Worm (Caenorhabditis elegans) whole organism, L1 larva: ENCODE results near the gene let-805.

Experiments
- C04F5.9 ChIP-seq: sonication (generic microtip); optimal IDR thresholded peaks from 2 replicates; lab custom pipeline; 2016; ENCODE audit warnings: missing genetic modification characterization, missing compliant biosample characterization
- C16A3.4 ChIP-seq: fragments of 150-350 bp; optimal IDR thresholded peaks from 2 replicates; lab custom pipeline; 2014; ENCODE audit warnings: missing biosample characterization, missing genetic modification characterization
- F16B12.6 ChIP-seq: fragments of 150-350 bp; optimal IDR thresholded peaks from 2 replicates; lab custom pipeline; 2014; ENCODE audit warnings: missing biosample characterization, missing genetic modification characterization
- blmp-1 ChIP-seq: fragments of 150-350 bp; optimal IDR thresholded peaks from 2 replicates; lab custom pipeline; 2014; ENCODE audit warnings: missing biosample characterization, missing genetic modification characterization
- ceh-63 ChIP-seq: fragments of 200-800 bp; sonication (Bioruptor generic); optimal IDR thresholded peaks from 2 replicates; lab custom pipeline; 2018; ENCODE audit warnings: mild to moderate bottlenecking, missing genetic modification characterization, missing compliant biosample characterization
- ceh-8 ChIP-seq: fragments of 200-800 bp; sonication (Bioruptor generic); optimal IDR thresholded peaks from 2 replicates; lab custom pipeline; 2018; ENCODE audit warnings: mild to moderate bottlenecking, missing genetic modification characterization, moderate library complexity, missing compliant biosample characterization
- ceh-82 ChIP-seq, 3 experiments: fragments of 150-350 bp in 1 of 3; sonication (generic microtip) in 2 of 3; optimal IDR thresholded peaks; 2 replicates each; lab custom pipeline; 2014 to 2017; ENCODE audit warnings: missing biosample characterization in 3 of 3, missing genetic modification characterization in 3 of 3
- dpl-1 ChIP-seq, 3 experiments: fragments of 150-350 bp in 2 of 3; sonication (generic microtip) in 1 of 3; optimal IDR thresholded peaks; 2 replicates each; lab custom pipeline; 2014 to 2017; ENCODE audit warnings: missing biosample characterization in 3 of 3, missing genetic modification characterization in 3 of 3, missing genetic modification reagents in 3 of 3
- dsc-1 ChIP-seq: sonication (generic microtip); optimal IDR thresholded peaks from 2 replicates; lab custom pipeline; 2016; ENCODE audit warnings: mild to moderate bottlenecking, missing genetic modification characterization, missing compliant biosample characterization
- efl-1 ChIP-seq, 4 experiments: fragments of 150-350 bp; optimal IDR thresholded peaks in 3 of 4; peaks in 1 of 4; 1 replicate in 1 of 4; 2 replicates in 3 of 4; lab custom pipeline; 2014; ENCODE audit warnings: missing biosample characterization in 2 of 4, missing genetic modification characterization in 2 of 4, missing genetic modification reagents in 2 of 4
- egl-27 ChIP-seq, 2 experiments: fragments of 150-350 bp in 1 of 2; sonication (generic microtip); optimal IDR thresholded peaks; 3 replicates each; lab custom pipeline; 2017 to 2018; ENCODE audit warnings: missing biosample characterization in 2 of 2, missing genetic modification characterization in 2 of 2, missing genetic modification reagents in 2 of 2
- elt-2 ChIP-seq: sonication (generic microtip); optimal IDR thresholded peaks from 2 replicates; lab custom pipeline; 2016; ENCODE audit warnings: missing genetic modification characterization, mild to moderate bottlenecking, inconsistent platforms, missing compliant biosample characterization, missing genetic modification reagents
- elt-3 ChIP-seq, 6 experiments: fragments of 150-350 bp in 1 of 6; sonication (generic microtip); optimal IDR thresholded peaks; 2 replicates each; lab custom pipeline; 2017 to 2018; ENCODE audit warnings: missing biosample characterization in 6 of 6, missing genetic modification characterization in 6 of 6, inconsistent platforms in 1 of 6
- fos-1 ChIP-seq: fragments of 150-350 bp; optimal IDR thresholded peaks from 2 replicates; lab custom pipeline; 2014; ENCODE audit warnings: missing biosample characterization, missing genetic modification characterization
- hlh-17 ChIP-seq: fragments of 200-800 bp; sonication (Bioruptor generic); optimal IDR thresholded peaks from 2 replicates; lab custom pipeline; 2018; ENCODE audit warnings: missing genetic modification characterization, mild to moderate bottlenecking, missing compliant biosample characterization, moderate library complexity, borderline replicate concordance
- hlh-4 ChIP-seq: sonication (generic microtip); optimal IDR thresholded peaks from 2 replicates; lab custom pipeline; 2016; ENCODE audit warnings: mild to moderate bottlenecking, missing genetic modification characterization, missing compliant biosample characterization
- isw-1 ChIP-seq: fragments of 200-800 bp; sonication (Bioruptor generic); IDR thresholded peaks from 2 replicates; pipeline ENCODE4 v1.3.6; 2022; ENCODE audit warnings: missing genetic modification characterization, missing compliant biosample characterization
- lin-13 ChIP-seq: fragments of 150-350 bp; optimal IDR thresholded peaks from 2 replicates; lab custom pipeline; 2014; ENCODE audit warnings: missing biosample characterization, missing genetic modification reagents, missing genetic modification characterization
- lin-14 ChIP-seq: fragments of 200-800 bp; sonication (Bioruptor generic); optimal IDR thresholded peaks from 2 replicates; lab custom pipeline; 2018; ENCODE audit warnings: mild to moderate bottlenecking, missing genetic modification characterization, moderate library complexity, missing compliant biosample characterization
- lin-15B ChIP-seq: fragments of 150-350 bp; sonication (generic microtip); optimal IDR thresholded peaks from 3 replicates; lab custom pipeline; 2014; ENCODE audit warnings: missing biosample characterization, missing genetic modification characterization
- lin-39 ChIP-seq: fragments of 150-350 bp; optimal IDR thresholded peaks from 2 replicates; lab custom pipeline; 2014; ENCODE audit warnings: missing biosample characterization, missing genetic modification reagents, missing genetic modification characterization
- lsy-2 ChIP-seq, 2 experiments: fragments of 150-350 bp; optimal IDR thresholded peaks; 2 replicates each; lab custom pipeline; 2014; ENCODE audit warnings: missing biosample characterization in 2 of 2, missing genetic modification characterization in 2 of 2
- mab-9 ChIP-seq: fragments of 200-800 bp; sonication (Bioruptor generic); IDR thresholded peaks from 2 replicates; pipeline ENCODE4 v1.3.6; 2022; ENCODE audit warnings: missing genetic modification reagents, missing genetic modification characterization, missing compliant biosample characterization
- mef-2 ChIP-seq: fragments of 150-350 bp; optimal IDR thresholded peaks from 2 replicates; lab custom pipeline; 2014; ENCODE audit warnings: missing biosample characterization, missing genetic modification characterization
- mep-1 ChIP-seq: fragments of 150-350 bp; optimal IDR thresholded peaks from 2 replicates; lab custom pipeline; 2014; ENCODE audit warnings: missing biosample characterization, missing genetic modification characterization
- nhr-19 ChIP-seq: fragments of 200-800 bp; sonication (Bioruptor generic); conservative IDR thresholded peaks from 2 replicates; pipeline ENCODE4 v1.3.6; 2022; ENCODE audit warnings: missing genetic modification characterization, missing compliant biosample characterization
- nhr-20 ChIP-seq: sonication (generic microtip); optimal IDR thresholded peaks from 2 replicates; lab custom pipeline; 2016; ENCODE audit warnings: mild to moderate bottlenecking, missing genetic modification characterization, missing compliant biosample characterization
- nhr-237 ChIP-seq: fragments of 150-350 bp; optimal IDR thresholded peaks from 2 replicates; lab custom pipeline; 2014; ENCODE audit warnings: missing biosample characterization, missing genetic modification characterization
- nhr-47 ChIP-seq: sonication (generic microtip); optimal IDR thresholded peaks from 2 replicates; lab custom pipeline; 2016; ENCODE audit warnings: mild to moderate bottlenecking, missing genetic modification characterization, moderate library complexity, missing compliant biosample characterization
- nhr-71 ChIP-seq: sonication (generic microtip); optimal IDR thresholded peaks from 2 replicates; lab custom pipeline; 2016; ENCODE audit warnings: mild to moderate bottlenecking, missing genetic modification characterization, moderate library complexity, missing compliant biosample characterization
- nhr-76 ChIP-seq: sonication (generic microtip); optimal IDR thresholded peaks from 2 replicates; lab custom pipeline; 2017; ENCODE audit warnings: missing biosample characterization, missing genetic modification characterization
- nhr-77 ChIP-seq: fragments of 150-350 bp; optimal IDR thresholded peaks from 2 replicates; lab custom pipeline; 2014; ENCODE audit warnings: missing biosample characterization, missing genetic modification characterization
- nhr-85 ChIP-seq: sonication (generic microtip); peaks from one replicate; lab custom pipeline; 2016; ENCODE audit warnings: missing genetic modification characterization, inconsistent platforms, missing compliant biosample characterization
- nhr-90 ChIP-seq: sonication (generic microtip); optimal IDR thresholded peaks from 2 replicates; lab custom pipeline; 2016; ENCODE audit warnings: mild to moderate bottlenecking, missing genetic modification characterization, missing compliant biosample characterization; ENCODE audit not compliant: poor library complexity
- snu-23 ChIP-seq: sonication (generic microtip); optimal IDR thresholded peaks from 2 replicates; lab custom pipeline; 2016; ENCODE audit warnings: missing genetic modification characterization, missing compliant biosample characterization
- sox-4 ChIP-seq: sonication (generic microtip); optimal IDR thresholded peaks from 2 replicates; lab custom pipeline; 2016; ENCODE audit warnings: missing genetic modification characterization, missing compliant biosample characterization
- swsn-7 ChIP-seq: sonication (generic microtip); optimal IDR thresholded peaks from 2 replicates; lab custom pipeline; 2016; ENCODE audit warnings: missing genetic modification characterization, missing compliant biosample characterization
- unc-130 ChIP-seq: fragments of 150-350 bp; optimal IDR thresholded peaks from 2 replicates; lab custom pipeline; 2017; ENCODE audit warnings: missing biosample characterization, missing genetic modification characterization, inconsistent platforms
- xbp-1 ChIP-seq: sonication (generic microtip); optimal IDR thresholded peaks from 2 replicates; lab custom pipeline; 2016; ENCODE audit warnings: missing genetic modification characterization, missing compliant biosample characterization
- ztf-4 ChIP-seq: fragments of 150-350 bp; optimal IDR thresholded peaks from 2 replicates; lab custom pipeline; 2014; ENCODE audit warnings: missing biosample characterization, missing genetic modification characterization

let-805 gene

DNA sequence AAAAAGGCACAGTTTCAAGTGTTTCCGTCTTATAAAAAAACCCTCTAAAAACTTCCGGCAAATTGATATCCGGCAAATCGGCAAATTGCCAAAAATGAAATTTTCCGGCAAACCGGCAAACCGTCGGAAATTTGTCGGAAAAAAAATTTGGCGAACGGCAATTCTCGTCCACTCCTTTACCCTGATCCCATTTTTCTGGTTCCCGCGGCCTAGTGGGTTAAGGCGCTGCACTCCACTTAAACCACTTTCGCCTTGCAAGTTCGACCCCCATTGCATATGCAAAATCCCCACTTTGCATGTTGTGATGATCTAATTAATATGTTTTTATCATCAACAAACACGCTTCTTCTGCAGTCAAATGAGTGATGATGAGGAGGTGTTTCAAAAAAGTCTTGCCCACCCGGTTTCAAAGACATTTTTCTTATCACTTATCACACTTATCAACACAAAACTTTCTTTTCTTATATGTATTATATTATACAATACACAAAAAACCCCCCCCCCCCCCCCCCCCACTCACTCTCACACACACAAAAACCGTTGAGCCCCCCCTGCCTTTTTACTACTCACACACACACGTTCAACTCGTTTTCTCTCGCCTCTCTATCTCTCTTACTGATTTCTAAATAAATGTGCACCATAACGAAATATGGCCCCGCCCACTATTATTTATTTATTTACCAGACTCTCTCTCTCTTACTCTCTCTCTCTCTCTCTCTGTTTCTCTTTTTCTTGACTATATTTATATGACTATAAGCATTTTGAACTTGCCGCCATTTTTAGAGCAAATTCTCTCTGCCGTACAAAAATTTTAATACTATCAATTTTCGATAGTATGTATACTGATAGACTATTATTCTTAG is 4.9 kb upstream of the let-805 start:
- TF ChIP-seq lin-39, result no peak
- no peak for TF ChIP-seq mab-9 (GFP tag; lab: Robert Waterston, UW)
- TF ChIP-seq C04F5.9, result no peak
- peak; percentile 73 for TF ChIP-seq elt-2 (tag; lab: Kevin White, UChicago)

DNA sequence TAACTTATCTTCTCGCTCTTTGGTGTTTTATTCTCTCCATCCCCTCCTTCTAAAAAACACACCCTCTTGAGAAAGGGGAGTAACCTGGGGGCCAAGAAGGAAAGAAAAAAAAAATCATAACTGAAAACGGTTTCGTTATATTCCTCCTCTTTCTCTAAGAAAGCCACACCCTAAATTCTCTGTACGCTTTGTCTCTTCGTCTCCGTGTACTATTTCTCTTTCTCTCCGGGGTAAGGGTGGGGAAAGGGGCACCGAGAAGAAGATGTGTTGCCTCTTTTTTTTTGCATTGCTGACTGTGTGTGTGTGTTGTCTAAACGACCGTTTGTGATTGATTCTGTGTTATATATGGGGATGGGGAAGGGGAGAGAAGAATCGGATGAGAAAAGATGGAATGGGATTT is 1.7 kb upstream of the let-805 start:
- TF ChIP-seq mep-1 (tag; lab: Kevin White, UChicago) (peak; percentile 56), nhr-47 (tag; lab: Kevin White, UChicago) (peak; percentile 10), nhr-20 (tag; lab: Kevin White, UChicago) (peak; percentile 33), lsy-2 (tag; optimal IDR thresholded peaks at IDR 0.05; lab: Kevin White, UChicago) (peak in 1 of 2 experiments; percentile 25), unc-130 (tag; lab: Kevin White, UChicago) (no peak), blmp-1 (peak; percentile 81), dpl-1 (GFP tag; optimal IDR thresholded peaks at IDR 0.05; lab: Kevin White, UChicago) (no peak), sox-4 (tag; lab: Kevin White, UChicago) (no peak), nhr-85 (peak; percentile 91), mab-9 (GFP tag; lab: Robert Waterston, UW) (no peak), isw-1 (GFP tag; lab: Robert Waterston, UW) (no peak), egl-27 (tag; optimal IDR thresholded peaks at IDR 0.05; lab: Kevin White, UChicago) (no peak), elt-3 (tag; optimal IDR thresholded peaks at IDR 0.05; lab: Kevin White, UChicago) (peak in 4 of 6 experiments; percentile 1 to 61 (median 31)), nhr-90 (tag; lab: Kevin White, UChicago) (peak; percentile 18), snu-23 (GFP tag; lab: Kevin White, UChicago) (peak; percentile 46), efl-1 (optimal IDR thresholded peaks at IDR 0.05; lab: Kevin White, UChicago) (no peak), efl-1 (GFP tag; optimal IDR thresholded peaks at IDR 0.05 in 1 of 2; lab: Kevin White, UChicago) (peak in 1 of 2 experiments; percentile 22), ceh-82 (tag; optimal IDR thresholded peaks at IDR 0.05; lab: Kevin White, UChicago) (no peak), nhr-71 (peak; percentile 32), nhr-76 (tag; lab: Kevin White, UChicago) (no peak), ceh-8 (GFP tag; lab: Kevin White, UChicago) (no peak), C16A3.4 (peak; percentile 29), nhr-237 (tag; lab: Kevin White, UChicago) (no peak), nhr-19 (GFP tag; lab: Robert Waterston, UW) (0 out of 2 replicates have a peak, but pooled peaks have one; percentile 3), lin-13 (GFP tag; lab: Kevin White, UChicago) (peak; percentile 25), lin-14 (GFP tag; lab: Kevin White, UChicago) (peak; percentile 83)

DNA sequence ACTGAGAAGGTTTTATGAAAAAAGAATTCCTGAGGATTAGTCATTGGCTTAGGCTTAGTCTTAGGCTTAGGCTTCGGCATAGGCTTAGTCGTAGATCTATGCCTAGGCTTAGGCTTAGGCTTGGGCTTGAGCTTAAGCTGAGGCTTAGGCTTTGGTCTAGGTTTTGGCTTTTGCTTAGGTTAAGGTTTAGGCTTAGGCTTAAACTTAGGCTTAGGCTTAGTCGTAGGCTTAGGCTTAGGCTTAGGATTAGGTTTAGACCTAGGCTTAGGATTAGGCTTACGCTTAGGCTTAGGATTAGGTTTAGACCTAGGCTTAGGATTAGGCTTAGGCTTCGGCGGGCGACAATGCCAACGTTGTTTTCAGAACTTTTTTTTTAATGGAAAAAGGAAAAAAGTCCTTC is 17.6 kb downstream of the let-805 start:
- TF ChIP-seq efl-1 (optimal IDR thresholded peaks at IDR 0.05; lab: Kevin White, UChicago), result no peak
- no peak for TF ChIP-seq efl-1 (GFP tag; optimal IDR thresholded peaks at IDR 0.05 in 1 of 2; lab: Kevin White, UChicago)
- TF ChIP-seq ztf-4 (tag; lab: Kevin White, UChicago), result no peak
- no peak for TF ChIP-seq nhr-85
- TF ChIP-seq lin-14 (GFP tag; lab: Kevin White, UChicago), result no peak
- no peak for TF ChIP-seq fos-1 (tag; lab: Kevin White, UChicago)
- TF ChIP-seq swsn-7 (tag; lab: Kevin White, UChicago), result no peak
- TF ChIP-seq ceh-63 (GFP tag; lab: Kevin White, UChicago), result no peak
- no peak for TF ChIP-seq elt-2 (tag; lab: Kevin White, UChicago)
- TF ChIP-seq F16B12.6, result no peak
- TF ChIP-seq hlh-17 (GFP tag; lab: Kevin White, UChicago), result no peak
- no peak for TF ChIP-seq lin-15B (tag; lab: Kevin White, UChicago)
- TF ChIP-seq nhr-77 (tag; lab: Kevin White, UChicago), result no peak
- no peak for TF ChIP-seq ceh-8 (GFP tag; lab: Kevin White, UChicago)
- no peak for TF ChIP-seq dpl-1 (GFP tag; optimal IDR thresholded peaks at IDR 0.05; lab: Kevin White, UChicago)
- TF ChIP-seq hlh-4 (tag; lab: Kevin White, UChicago), result no peak
- TF ChIP-seq nhr-47 (tag; lab: Kevin White, UChicago), result no peak
- no peak for TF ChIP-seq dsc-1 (tag; lab: Kevin White, UChicago)
- TF ChIP-seq egl-27 (tag; optimal IDR thresholded peaks at IDR 0.05; lab: Kevin White, UChicago), result no peak
- TF ChIP-seq mef-2 (tag; lab: Kevin White, UChicago), result no peak
- no peak for TF ChIP-seq xbp-1 (tag; lab: Kevin White, UChicago)
